Fruit fly (Drosophila melanogaster): ENCODE measurements around the gene Rrp1.

DNA sequence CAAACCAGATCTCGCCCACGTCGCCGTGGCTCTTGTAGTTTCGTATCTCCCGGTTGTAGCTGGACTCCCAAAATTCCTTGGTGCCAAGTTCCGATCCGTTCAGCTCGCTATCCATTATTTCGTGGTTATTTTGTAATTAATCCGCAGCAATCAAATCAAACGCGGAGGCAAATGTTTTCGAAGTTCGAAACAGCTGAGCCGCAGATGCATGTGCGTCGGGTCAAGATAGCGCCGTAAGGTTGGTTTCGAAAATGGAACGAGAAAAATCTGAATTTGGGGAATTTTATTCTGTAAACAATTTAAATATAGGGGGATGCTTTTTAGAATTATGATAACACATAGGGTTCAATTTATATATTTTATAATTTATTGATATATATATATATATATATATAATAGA, 6.8 kb upstream of the Rrp1 start, which contains the start of gene CG9643:
- no peak for TF ChIP-seq Sin3A (optimal IDR thresholded peaks at IDR 0.05)
- no peak for TF ChIP-seq ttk (optimal IDR thresholded peaks at IDR 0.05)
- TF ChIP-seq h (optimal IDR thresholded peaks at IDR 0.05) = no peak
- TF ChIP-seq insv (optimal IDR thresholded peaks at IDR 0.05) = no peak
